Worm (Caenorhabditis elegans) whole organism, L4 larva: Measurements from ENCODE around the gene C08B6.11.

Experiments used
- aly-2 ChIP-seq: sonication (generic microtip); optimal IDR thresholded peaks from 2 replicates; lab custom pipeline; 2018; ENCODE audit warnings: missing biosample characterization, missing genetic modification characterization
- fkh-10 ChIP-seq: fragments of 150-350 bp; optimal IDR thresholded peaks from 2 replicates; lab custom pipeline; 2014; ENCODE audit warnings: missing biosample characterization, missing genetic modification reagents, missing genetic modification characterization

DNA sequence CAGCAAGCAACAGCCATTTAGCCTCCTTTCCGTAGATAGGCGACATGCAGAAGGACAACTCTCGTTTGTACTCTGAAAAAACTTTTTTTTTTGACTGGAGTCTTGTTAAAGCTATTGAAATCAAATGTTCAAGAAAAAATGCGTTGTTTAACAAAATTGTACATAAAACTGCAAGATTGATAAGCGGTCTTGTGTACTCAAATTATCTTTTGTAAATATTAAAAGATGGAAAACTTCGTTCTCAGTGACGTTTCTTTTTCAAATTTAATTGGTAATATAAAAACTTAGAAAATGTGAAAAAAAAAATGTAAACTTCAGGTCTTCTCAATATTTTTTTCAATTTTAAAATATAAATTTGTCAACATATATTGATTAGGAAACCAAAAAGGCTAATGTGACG lies 3.7 kb downstream of the C08B6.11 start:
- TF ChIP-seq aly-2 (tag; lab: Kevin White, UChicago) = no peak
- no peak for TF ChIP-seq fkh-10 (GFP tag; lab: Kevin White, UChicago)
